Fruit fly (Drosophila melanogaster) whole organism, prepupa: ENCODE results near the gene puc.
A peak's percentile ranks its signal among the peaks of the same experiment; 100 is the strongest.

Experiments used
- Blimp-1 ChIP-seq: fragments of 200-800 bp; sonication (Bioruptor generic); optimal IDR thresholded peaks from 3 replicates; lab custom pipeline; 2017; ENCODE audit warnings: missing biosample characterization, missing genetic modification characterization, mild to moderate bottlenecking, moderate library complexity, missing genetic modification reagents
- CG10669 ChIP-seq: fragments of 200-800 bp; sonication (Bioruptor generic); optimal IDR thresholded peaks from 3 replicates; lab custom pipeline; 2018; ENCODE audit warnings: missing biosample characterization, mild to moderate bottlenecking, missing genetic modification characterization, moderate library complexity
- CG11294 ChIP-seq: fragments of 200-800 bp; sonication (Bioruptor generic); IDR thresholded peaks from 2 replicates; pipeline ENCODE4 v1.3.6; 2022; ENCODE audit warnings: missing biosample characterization, missing genetic modification characterization
- CG11762 ChIP-seq: fragments of 200-800 bp; sonication (Bioruptor generic); optimal IDR thresholded peaks from 3 replicates; lab custom pipeline; 2016; ENCODE audit warnings: missing biosample characterization, missing genetic modification characterization; ENCODE audit not compliant: insufficient read depth
- CG11902 ChIP-seq: fragments of 200-800 bp; sonication (Bioruptor generic); optimal IDR thresholded peaks from 3 replicates; lab custom pipeline; 2016; ENCODE audit warnings: missing biosample characterization, missing genetic modification characterization
- CG15336 ChIP-seq: fragments of 200-800 bp; sonication (Bioruptor generic); IDR thresholded peaks from 2 replicates; pipeline ENCODE4 v1.3.6; 2022; ENCODE audit warnings: missing biosample characterization, missing genetic modification characterization
- CG16779 ChIP-seq: fragments of 200-800 bp; sonication (Bioruptor generic); optimal IDR thresholded peaks from 3 replicates; lab custom pipeline; 2017; ENCODE audit warnings: missing biosample characterization, mild to moderate bottlenecking, missing genetic modification characterization
- CG3032 ChIP-seq: fragments of 200-800 bp; optimal IDR thresholded peaks from 2 replicates; lab custom pipeline; 2019; ENCODE audit warnings: missing biosample characterization, mild to moderate bottlenecking, missing genetic modification characterization, moderate library complexity
- CG31627 ChIP-seq: fragments of 200-800 bp; sonication (Bioruptor generic); optimal IDR thresholded peaks from 3 replicates; lab custom pipeline; 2016; ENCODE audit warnings: missing biosample characterization, missing genetic modification characterization
- CG32006 ChIP-seq: fragments of 200-800 bp; sonication (Bioruptor generic); optimal IDR thresholded peaks from 3 replicates; lab custom pipeline; 2017; ENCODE audit warnings: missing biosample characterization, mild to moderate bottlenecking, missing genetic modification characterization
- CG34406 ChIP-seq: fragments of 200-800 bp; sonication (Bioruptor generic); optimal IDR thresholded peaks from 3 replicates; lab custom pipeline; 2016; ENCODE audit warnings: missing biosample characterization, missing genetic modification characterization
- CG3919 ChIP-seq: fragments of 200-800 bp; sonication (Bioruptor generic); optimal IDR thresholded peaks from 3 replicates; lab custom pipeline; 2016; ENCODE audit warnings: missing biosample characterization, missing genetic modification characterization
- CG4318 ChIP-seq: fragments of 200-800 bp; sonication (Bioruptor generic); optimal IDR thresholded peaks from 3 replicates; lab custom pipeline; 2017; ENCODE audit warnings: missing biosample characterization, mild to moderate bottlenecking, missing genetic modification characterization
- CG6276 ChIP-seq: fragments of 200-800 bp; sonication (Bioruptor generic); optimal IDR thresholded peaks from 2 replicates; lab custom pipeline; 2017; ENCODE audit warnings: missing biosample characterization, mild to moderate bottlenecking, missing genetic modification characterization
- CG6792 ChIP-seq: fragments of 200-800 bp; sonication (Bioruptor generic); optimal IDR thresholded peaks from 3 replicates; lab custom pipeline; 2016; ENCODE audit warnings: missing biosample characterization, missing genetic modification characterization
- CG6808 ChIP-seq: fragments of 200-800 bp; sonication (Bioruptor generic); optimal IDR thresholded peaks from 3 replicates; lab custom pipeline; 2017; ENCODE audit warnings: missing biosample characterization, missing genetic modification characterization, mild to moderate bottlenecking, moderate library complexity, missing genetic modification reagents
- CG6854 ChIP-seq: fragments of 200-800 bp; sonication (Bioruptor generic); optimal IDR thresholded peaks from 2 replicates; lab custom pipeline; 2017; ENCODE audit warnings: missing biosample characterization, mild to moderate bottlenecking, missing genetic modification characterization
- CG9139 ChIP-seq: fragments of 200-800 bp; sonication (Bioruptor generic); optimal IDR thresholded peaks from 3 replicates; lab custom pipeline; 2017; ENCODE audit warnings: missing biosample characterization, mild to moderate bottlenecking, missing genetic modification characterization
- Eip78C ChIP-seq: fragments of 200-800 bp; sonication (Bioruptor generic); peaks from one replicate; lab custom pipeline; 2016; ENCODE audit warnings: missing biosample characterization, missing genetic modification characterization
- Eip93F ChIP-seq: fragments of 200-800 bp; sonication (Bioruptor generic); optimal IDR thresholded peaks from 2 replicates; lab custom pipeline; 2016; ENCODE audit warnings: missing biosample characterization, mild to moderate bottlenecking, missing genetic modification characterization
- Ets21C ChIP-seq: fragments of 200-800 bp; sonication (Bioruptor generic); optimal IDR thresholded peaks from 3 replicates; lab custom pipeline; 2016; ENCODE audit warnings: missing biosample characterization, missing genetic modification characterization
- Ets96B ChIP-seq: fragments of 200-800 bp; optimal IDR thresholded peaks from 2 replicates; lab custom pipeline; 2019; ENCODE audit warnings: missing biosample characterization, mild to moderate bottlenecking, missing genetic modification characterization, moderate library complexity
- Hr4 ChIP-seq: fragments of 200-800 bp; sonication (Bioruptor generic); optimal IDR thresholded peaks from 3 replicates; lab custom pipeline; 2016; ENCODE audit warnings: missing biosample characterization, missing genetic modification characterization
- Lpt ChIP-seq: fragments of 200-800 bp; sonication (Bioruptor generic); optimal IDR thresholded peaks from 3 replicates; lab custom pipeline; 2016; ENCODE audit warnings: missing biosample characterization, missing genetic modification characterization
- Met ChIP-seq: fragments of 200-800 bp; sonication (Bioruptor generic); optimal IDR thresholded peaks from 3 replicates; lab custom pipeline; 2016; ENCODE audit warnings: missing biosample characterization, missing genetic modification characterization
- Smox ChIP-seq: fragments of 200-800 bp; sonication (Bioruptor generic); optimal IDR thresholded peaks from 3 replicates; lab custom pipeline; 2016; ENCODE audit warnings: missing biosample characterization, missing genetic modification characterization
- Sox102F ChIP-seq: fragments of 200-800 bp; sonication (Bioruptor generic); optimal IDR thresholded peaks from 2 replicates; lab custom pipeline; 2016; ENCODE audit warnings: missing biosample characterization, mild to moderate bottlenecking, missing genetic modification characterization
- Sox14 ChIP-seq: fragments of 200-800 bp; sonication (Bioruptor generic); optimal IDR thresholded peaks from 3 replicates; lab custom pipeline; 2016; ENCODE audit warnings: missing biosample characterization, missing genetic modification characterization
- acj6 ChIP-seq: fragments of 200-800 bp; sonication (Bioruptor generic); optimal IDR thresholded peaks from 3 replicates; lab custom pipeline; 2016; ENCODE audit warnings: missing biosample characterization, missing genetic modification characterization
- cyc ChIP-seq: fragments of 200-800 bp; sonication (Bioruptor generic); optimal IDR thresholded peaks from 3 replicates; lab custom pipeline; 2016; ENCODE audit warnings: missing biosample characterization, missing genetic modification characterization
- dac ChIP-seq: fragments of 200-800 bp; sonication (Bioruptor generic); optimal IDR thresholded peaks from 2 replicates; lab custom pipeline; 2017; ENCODE audit warnings: missing biosample characterization, mild to moderate bottlenecking, missing genetic modification characterization
- dsx ChIP-seq: fragments of 200-800 bp; optimal IDR thresholded peaks from 3 replicates; lab custom pipeline; 2019; ENCODE audit warnings: missing biosample characterization, mild to moderate bottlenecking, missing genetic modification characterization, moderate library complexity; ENCODE audit not compliant: poor library complexity, severe bottlenecking
- eg ChIP-seq: fragments of 200-800 bp; sonication (Bioruptor generic); IDR thresholded peaks from 3 replicates; pipeline ENCODE4 v1.3.6; 2022; ENCODE audit warnings: missing biosample characterization, missing genetic modification characterization
- esn ChIP-seq: fragments of 200-800 bp; sonication (Bioruptor generic); optimal IDR thresholded peaks from 2 replicates; lab custom pipeline; 2016; ENCODE audit warnings: missing biosample characterization, mild to moderate bottlenecking, missing genetic modification characterization, moderate library complexity
- fd59A ChIP-seq: fragments of 200-800 bp; sonication (Bioruptor generic); optimal IDR thresholded peaks from 2 replicates; lab custom pipeline; 2017; ENCODE audit warnings: missing biosample characterization, mild to moderate bottlenecking, missing genetic modification characterization, missing genetic modification reagents
- fkh ChIP-seq: fragments of 200-800 bp; sonication (Bioruptor generic); optimal IDR thresholded peaks from 3 replicates; lab custom pipeline; 2017; ENCODE audit warnings: missing biosample characterization, mild to moderate bottlenecking, missing genetic modification characterization, moderate library complexity
- lz ChIP-seq: fragments of 200-800 bp; sonication (Bioruptor generic); optimal IDR thresholded peaks from 3 replicates; lab custom pipeline; 2016; ENCODE audit warnings: missing biosample characterization, missing genetic modification characterization
- net ChIP-seq: fragments of 200-800 bp; sonication (Bioruptor generic); optimal IDR thresholded peaks from 3 replicates; lab custom pipeline; 2016; ENCODE audit warnings: missing biosample characterization, missing genetic modification characterization
- pdm3 ChIP-seq: fragments of 200-800 bp; sonication (Bioruptor generic); optimal IDR thresholded peaks from 3 replicates; lab custom pipeline; 2016; ENCODE audit warnings: missing biosample characterization, missing genetic modification characterization
- spab ChIP-seq: fragments of 200-800 bp; sonication (Bioruptor generic); optimal IDR thresholded peaks from 2 replicates; lab custom pipeline; 2017; ENCODE audit warnings: missing biosample characterization, mild to moderate bottlenecking, missing genetic modification characterization, missing genetic modification reagents
- ss ChIP-seq, 2 experiments: fragments of 200-800 bp; sonication (Bioruptor generic); optimal IDR thresholded peaks; 2 replicates in 1 of 2; 3 replicates in 1 of 2; lab custom pipeline; 2017 to 2018; ENCODE audit warnings: mild to moderate bottlenecking in 2 of 2, missing biosample characterization in 2 of 2, missing genetic modification characterization in 2 of 2, moderate library complexity in 1 of 2
- svp ChIP-seq: fragments of 200-800 bp; sonication (Bioruptor generic); peaks from one replicate; lab custom pipeline; 2016; ENCODE audit warnings: missing biosample characterization, missing genetic modification characterization
- topi ChIP-seq: fragments of 200-800 bp; sonication (Bioruptor generic); optimal IDR thresholded peaks from 3 replicates; lab custom pipeline; 2016; ENCODE audit warnings: missing biosample characterization, missing genetic modification characterization
- vri ChIP-seq: fragments of 200-800 bp; sonication (Bioruptor generic); optimal IDR thresholded peaks from 3 replicates; lab custom pipeline; 2016; ENCODE audit warnings: missing biosample characterization, mild to moderate bottlenecking, missing genetic modification characterization

The puc gene

dm6 chr3R:8086952-8087351 lies 18.2 kb upstream of the puc start, which contains the start of gene CG7910:
CG7910 (plus strand) TSS chr3R:8087252.
- TF ChIP-seq pdm3 (GFP tag; lab: Kevin White, UChicago) (no peak), Eip93F (no peak), CG11902 (GFP tag; lab: Kevin White, UChicago) (no peak), Smox (GFP tag; lab: Kevin White, UChicago) (no peak), lz (GFP tag; lab: Kevin White, UChicago) (no peak), dac (no peak), Ets21C (GFP tag; lab: Kevin White, UChicago) (no peak), net (GFP tag; lab: Kevin White, UChicago) (no peak), ss (GFP tag; optimal IDR thresholded peaks at IDR 0.05; lab: Kevin White, UChicago) (no peak), svp (GFP tag; lab: Kevin White, UChicago) (no peak), Lpt (no peak), spab (no peak), topi (no peak), CG32006 (GFP tag; lab: Kevin White, UChicago) (no peak), CG4318 (GFP tag; lab: Kevin White, UChicago) (no peak), CG11294 (no peak), fd59A (GFP tag; lab: Kevin White, UChicago) (no peak), CG31627 (GFP tag; lab: Kevin White, UChicago) (no peak)

- TF ChIP-seq Eip78C (GFP tag; lab: Kevin White, UChicago) (peak; percentile 13), Sox102F (GFP tag; lab: Kevin White, UChicago) (peak; percentile 5)
- TF ChIP-seq, all 60 proteins: peak for 2; not testable (repeated sequence) for 58
These were observed 11.3 kb upstream of the puc start, which contains the start of gene CG7900 for dm6 chr3R:8093824-8094223. CG7900 (plus strand) TSS chr3R:8094124.

dm6 chr3R:8105839-8106718 lies 947 bp downstream of the puc start:
- TF ChIP-seq vri (GFP tag; lab: Kevin White, UChicago) (peak; percentile 98), pdm3 (GFP tag; lab: Kevin White, UChicago) (peak; percentile 94), CG9139 (peak; percentile 100), CG31627 (GFP tag; lab: Kevin White, UChicago) (peak; percentile 52), Hr4 (GFP tag; lab: Kevin White, UChicago) (peak; percentile 46), CG3919 (GFP tag; lab: Kevin White, UChicago) (peak; percentile 94), Eip78C (GFP tag; lab: Kevin White, UChicago) (peak; percentile 98), CG15336 (GFP tag; lab: Robert Waterston, UW) (no peak), Eip93F (peak; percentile 87), dac (peak; percentile 78), CG11762 (GFP tag; lab: Kevin White, UChicago) (peak; percentile 85), CG6808 (GFP tag; lab: Kevin White, UChicago) (peak; percentile 99), CG16779 (tag; lab: Kevin White, UChicago) (peak; percentile 99), Smox (GFP tag; lab: Kevin White, UChicago) (peak; percentile 88), fkh (peak; percentile 96), Met (peak; percentile 93), CG6792 (peak; percentile 92), spab (peak; percentile 99), CG11902 (GFP tag; lab: Kevin White, UChicago) (no peak), net (GFP tag; lab: Kevin White, UChicago) (peak; percentile 99), CG6276 (GFP tag; lab: Kevin White, UChicago) (peak; percentile 98), Sox14 (GFP tag; lab: Kevin White, UChicago) (peak; percentile 90), cyc (peak; percentile 76), acj6 (GFP tag; lab: Kevin White, UChicago) (peak; percentile 77), Ets96B (peak; percentile 97), eg (GFP tag; lab: Robert Waterston, UW) (no peak), CG6854 (GFP tag; lab: Kevin White, UChicago) (peak; percentile 99), CG3032 (tag; lab: Kevin White, UChicago) (peak; percentile 95), CG34406 (GFP tag; lab: Kevin White, UChicago) (peak; percentile 97), Blimp-1 (GFP tag; lab: Kevin White, UChicago) (peak; percentile 83), esn (GFP tag; lab: Kevin White, UChicago) (peak; percentile 92), CG4318 (GFP tag; lab: Kevin White, UChicago) (no peak), CG10669 (GFP tag; lab: Kevin White, UChicago) (peak; percentile 98), CG32006 (GFP tag; lab: Kevin White, UChicago) (peak; percentile 51), dsx (GFP tag; lab: Kevin White, UChicago) (peak; percentile 98)
